Worm (Caenorhabditis elegans) whole organism, late embryonic: ENCODE measurements around the gene F01D5.5.

Source experiments
- C08G9.2 ChIP-seq: sonication (generic microtip); optimal IDR thresholded peaks from 2 replicates; lab custom pipeline; 2016; ENCODE audit warnings: mild to moderate bottlenecking, missing genetic modification characterization, moderate library complexity, missing compliant biosample characterization
- C38D4.7 ChIP-seq: fragments of 200-800 bp; sonication (Bioruptor generic); optimal IDR thresholded peaks from 2 replicates; lab custom pipeline; 2018; ENCODE audit warnings: mild to moderate bottlenecking, missing genetic modification characterization, moderate library complexity, missing compliant biosample characterization
- F13H6.1 ChIP-seq: sonication (generic microtip); optimal IDR thresholded peaks from 2 replicates; lab custom pipeline; 2016; ENCODE audit warnings: missing genetic modification characterization, missing compliant biosample characterization
- K09A11.1 ChIP-seq: sonication (generic microtip); optimal IDR thresholded peaks from 2 replicates; lab custom pipeline; 2017; ENCODE audit warnings: antibody characterized with exemption, mild to moderate bottlenecking, missing genetic modification characterization, missing compliant biosample characterization; ENCODE audit not compliant: insufficient read depth
- ceh-14 ChIP-seq: sonication (generic microtip); optimal IDR thresholded peaks from 2 replicates; lab custom pipeline; 2016; ENCODE audit warnings: missing genotype, missing genetic modification characterization, missing compliant biosample characterization
- ceh-18 ChIP-seq: sonication (generic microtip); optimal IDR thresholded peaks from 2 replicates; lab custom pipeline; 2016; ENCODE audit warnings: missing genetic modification characterization, missing compliant biosample characterization
- ceh-30 ChIP-seq: fragments of 150-350 bp; optimal IDR thresholded peaks from 2 replicates; lab custom pipeline; 2014; ENCODE audit warnings: missing biosample characterization, missing genetic modification characterization
- ceh-31 ChIP-seq: sonication (generic microtip); optimal IDR thresholded peaks from 2 replicates; lab custom pipeline; 2016; ENCODE audit warnings: missing genetic modification characterization, missing compliant biosample characterization
- ceh-34 ChIP-seq: sonication (generic microtip); optimal IDR thresholded peaks from 2 replicates; lab custom pipeline; 2016; ENCODE audit warnings: mild to moderate bottlenecking, missing genetic modification characterization, missing compliant biosample characterization
- ceh-48 ChIP-seq: sonication (generic microtip); optimal IDR thresholded peaks from 2 replicates; lab custom pipeline; 2016; ENCODE audit warnings: missing genetic modification characterization, inconsistent platforms, missing compliant biosample characterization
- dmd-4 ChIP-seq: sonication (generic microtip); optimal IDR thresholded peaks from 2 replicates; lab custom pipeline; 2016; ENCODE audit warnings: borderline replicate concordance, missing genetic modification characterization, missing compliant biosample characterization
- dve-1 ChIP-seq: sonication (generic microtip); optimal IDR thresholded peaks from 2 replicates; lab custom pipeline; 2017; ENCODE audit warnings: antibody characterized with exemption, mild to moderate bottlenecking, missing genetic modification characterization, missing compliant biosample characterization
- elt-2 ChIP-seq: sonication (generic microtip); optimal IDR thresholded peaks from 2 replicates; lab custom pipeline; 2016; ENCODE audit warnings: missing genetic modification reagents, missing genetic modification characterization, missing compliant biosample characterization
- ets-4 ChIP-seq: sonication (generic microtip); optimal IDR thresholded peaks from 2 replicates; lab custom pipeline; 2016; ENCODE audit warnings: missing genetic modification characterization, missing compliant biosample characterization
- eyg-1 ChIP-seq: sonication (generic microtip); optimal IDR thresholded peaks from 2 replicates; lab custom pipeline; 2016; ENCODE audit warnings: missing genotype, missing genetic modification characterization, missing compliant biosample characterization
- fkh-6 ChIP-seq: sonication (generic microtip); optimal IDR thresholded peaks from 2 replicates; lab custom pipeline; 2016; ENCODE audit warnings: missing genetic modification characterization, missing compliant biosample characterization
- hlh-15 ChIP-seq: sonication (generic microtip); optimal IDR thresholded peaks from 2 replicates; lab custom pipeline; 2016; ENCODE audit warnings: missing genetic modification characterization, missing compliant biosample characterization
- hlh-30 ChIP-seq: sonication (generic microtip); optimal IDR thresholded peaks from 2 replicates; lab custom pipeline; 2017; ENCODE audit warnings: antibody characterized with exemption, missing genetic modification characterization, missing compliant biosample characterization; ENCODE audit not compliant: insufficient read depth
- lim-6 ChIP-seq: sonication (generic microtip); optimal IDR thresholded peaks from 2 replicates; lab custom pipeline; 2016; ENCODE audit warnings: missing genetic modification characterization, missing compliant biosample characterization
- nfya-1 ChIP-seq: sonication (generic microtip); optimal IDR thresholded peaks from 2 replicates; lab custom pipeline; 2017; ENCODE audit warnings: missing genetic modification characterization, mild to moderate bottlenecking, missing compliant biosample characterization, antibody characterized with exemption, moderate library complexity
- nhr-232 ChIP-seq: sonication (generic microtip); optimal IDR thresholded peaks from 2 replicates; lab custom pipeline; 2016; ENCODE audit warnings: missing genetic modification characterization, missing compliant biosample characterization
- odd-2 ChIP-seq: sonication (generic microtip); optimal IDR thresholded peaks from 2 replicates; lab custom pipeline; 2017; ENCODE audit warnings: antibody characterized with exemption, mild to moderate bottlenecking, missing genetic modification characterization, missing compliant biosample characterization
- pat-9 ChIP-seq: fragments of 200-800 bp; sonication (Bioruptor generic); optimal IDR thresholded peaks from 2 replicates; lab custom pipeline; 2018; ENCODE audit warnings: mild to moderate bottlenecking, missing genetic modification characterization, moderate library complexity, missing compliant biosample characterization
- pha-4 ChIP-seq: fragments of 150-350 bp; optimal IDR thresholded peaks from 2 replicates; lab custom pipeline; 2018; ENCODE audit warnings: missing biosample characterization, missing genetic modification reagents, missing genetic modification characterization
- pqm-1 ChIP-seq: sonication (generic microtip); optimal IDR thresholded peaks from 2 replicates; lab custom pipeline; 2016; ENCODE audit warnings: missing genetic modification characterization, missing compliant biosample characterization
- pros-1 ChIP-seq: fragments of 150-350 bp; optimal IDR thresholded peaks from 2 replicates; lab custom pipeline; 2014; ENCODE audit warnings: missing biosample characterization, missing genetic modification reagents, missing genetic modification characterization
- rnt-1 ChIP-seq: sonication (generic microtip); optimal IDR thresholded peaks from 2 replicates; lab custom pipeline; 2016; ENCODE audit warnings: missing genetic modification characterization, missing compliant biosample characterization
- syd-9 ChIP-seq: sonication (generic microtip); optimal IDR thresholded peaks from 2 replicates; lab custom pipeline; 2016; ENCODE audit warnings: mild to moderate bottlenecking, missing genetic modification characterization, moderate library complexity, missing compliant biosample characterization
- tbx-2 ChIP-seq: sonication (generic microtip); optimal IDR thresholded peaks from 2 replicates; lab custom pipeline; 2016; ENCODE audit warnings: missing genetic modification characterization, missing compliant biosample characterization
- unc-42 ChIP-seq: sonication (generic microtip); optimal IDR thresholded peaks from 2 replicates; lab custom pipeline; 2016; ENCODE audit warnings: missing genotype, missing genetic modification characterization, missing compliant biosample characterization
- unc-55 ChIP-seq: sonication (generic microtip); optimal IDR thresholded peaks from 2 replicates; lab custom pipeline; 2017; ENCODE audit warnings: missing biosample characterization, missing genetic modification reagents, missing genetic modification characterization

Gene F01D5.5

DNA sequence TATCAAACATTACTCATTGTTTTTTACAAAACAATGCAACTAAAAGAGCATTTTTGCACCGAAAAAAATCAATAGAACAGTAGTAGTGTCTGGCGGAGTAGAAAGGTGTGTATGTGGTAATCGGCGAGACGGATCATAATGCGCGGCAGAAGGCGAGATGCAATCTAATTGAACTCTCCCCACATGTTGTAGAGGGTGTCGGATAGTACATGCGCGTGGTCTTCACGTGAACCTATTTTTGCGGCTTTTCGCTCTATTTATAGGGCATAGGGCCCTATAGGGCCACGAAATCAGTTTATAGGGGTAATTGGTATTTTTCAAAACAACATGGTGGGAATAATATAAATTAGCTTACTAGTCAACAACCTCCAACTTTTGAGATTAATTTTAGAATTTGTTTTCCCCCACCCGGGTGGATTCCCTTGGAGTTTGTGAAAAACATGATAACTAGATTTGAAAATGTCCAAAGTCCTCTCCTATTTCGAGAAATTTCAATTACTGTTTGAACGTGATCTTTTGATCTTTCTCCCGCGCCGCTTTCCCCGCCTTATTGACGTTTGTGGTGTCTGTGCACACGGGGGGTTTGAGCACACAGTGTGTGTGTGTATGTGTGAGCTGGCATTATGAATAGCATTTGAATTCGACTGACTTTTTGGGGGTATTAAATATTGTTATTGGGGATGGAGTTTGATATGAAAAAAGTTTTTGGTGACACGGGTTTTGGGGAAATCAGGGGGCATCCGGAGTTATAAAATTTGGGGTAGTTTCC, 40.9 kb upstream of the F01D5.5 start:
- no peak for TF ChIP-seq C38D4.7 (GFP tag; lab: Kevin White, UChicago)
- no peak for TF ChIP-seq odd-2
- TF ChIP-seq dve-1 (tag; lab: Kevin White, UChicago) = peak; percentile 6
- TF ChIP-seq unc-42 (tag; lab: Kevin White, UChicago) = no peak
- no peak for TF ChIP-seq nhr-232 (tag; lab: Kevin White, UChicago)
- TF ChIP-seq tbx-2 (tag; lab: Kevin White, UChicago) = peak; percentile 19

DNA sequence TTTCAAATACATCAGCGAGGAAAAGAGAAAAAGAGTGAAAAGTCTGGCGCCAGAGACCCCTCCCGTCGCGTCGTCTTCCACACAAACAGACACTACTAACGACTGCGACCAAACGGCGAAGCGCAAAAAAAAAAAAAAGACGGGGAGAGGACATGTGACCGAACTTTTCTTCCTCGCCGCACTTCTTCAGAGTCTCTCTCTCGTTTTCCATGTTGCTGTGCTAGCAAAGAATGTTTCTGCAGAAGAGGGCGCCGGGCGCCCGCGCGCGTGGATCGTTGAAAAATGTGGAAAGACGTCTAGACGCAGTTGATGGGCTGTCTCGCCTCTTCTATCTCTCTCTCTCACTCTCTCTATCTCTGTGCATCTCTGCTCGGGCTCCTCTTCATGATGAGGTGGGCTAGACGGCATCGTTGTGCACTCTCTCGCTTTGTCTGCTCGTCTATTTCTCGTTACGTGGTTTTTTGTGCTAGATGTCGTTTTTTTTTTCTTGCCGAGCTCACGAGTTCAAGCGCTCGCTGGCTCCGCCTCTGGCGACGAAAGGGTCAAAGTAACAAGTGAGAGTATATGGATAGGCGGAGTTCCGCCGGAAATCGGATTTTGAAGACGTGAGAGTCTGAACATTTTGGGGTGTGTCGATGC, 38.2 kb upstream of the F01D5.5 start:
- no peak for TF ChIP-seq K09A11.1
- TF ChIP-seq eyg-1 = no peak
- TF ChIP-seq pros-1 = peak; percentile 53
- TF ChIP-seq unc-55 (GFP tag; lab: Kevin White, UChicago) = peak; percentile 76
- peak; percentile 92 for TF ChIP-seq pqm-1
- TF ChIP-seq ets-4 (tag; lab: Kevin White, UChicago) = peak; percentile 12
- TF ChIP-seq ceh-18 (tag; lab: Kevin White, UChicago) = peak; percentile 97
- peak; percentile 83 for TF ChIP-seq ceh-31 (tag; lab: Kevin White, UChicago)
- TF ChIP-seq syd-9 = peak; percentile 15
- TF ChIP-seq hlh-15 = no peak
- TF ChIP-seq F13H6.1 (tag; lab: Kevin White, UChicago) = peak; percentile 76
- TF ChIP-seq fkh-6 (tag; lab: Kevin White, UChicago) = no peak
- TF ChIP-seq rnt-1 (tag; lab: Kevin White, UChicago) = peak; percentile 67
- TF ChIP-seq lim-6 (tag; lab: Kevin White, UChicago) = peak; percentile 20
- TF ChIP-seq ceh-34 (tag; lab: Kevin White, UChicago) = peak; percentile 46
- TF ChIP-seq nfya-1 = peak; percentile 62
- TF ChIP-seq hlh-30 = peak; percentile 48
- peak; percentile 78 for TF ChIP-seq unc-42 (tag; lab: Kevin White, UChicago)
- peak; percentile 0 for TF ChIP-seq elt-2
- peak; percentile 53 for TF ChIP-seq tbx-2 (tag; lab: Kevin White, UChicago)
- TF ChIP-seq ceh-14 (tag; lab: Kevin White, UChicago) = peak; percentile 36
- peak; percentile 7 for TF ChIP-seq pat-9 (tag; lab: Kevin White, UChicago)
- TF ChIP-seq ceh-48 (tag; lab: Kevin White, UChicago) = no peak
- peak; percentile 14 for TF ChIP-seq C08G9.2
- TF ChIP-seq, all 69 proteins: peak for 19

DNA sequence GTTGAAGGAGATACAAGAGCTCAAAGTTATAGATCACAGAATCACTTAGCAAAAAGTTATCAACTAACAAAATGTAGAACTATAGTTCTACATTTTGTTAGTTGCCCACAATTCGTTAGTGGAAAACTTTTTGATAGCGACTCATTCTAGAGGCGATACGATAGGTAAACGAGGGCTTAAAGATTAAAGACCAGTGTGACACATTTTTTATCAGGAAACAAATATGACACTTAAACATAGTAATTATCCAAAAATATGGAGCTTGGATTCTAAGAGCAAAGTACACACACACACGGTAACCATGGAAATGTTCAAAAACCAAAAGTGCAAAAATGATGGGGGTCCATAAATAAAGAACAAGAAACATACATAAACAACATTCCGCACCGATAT, 37.7 kb upstream of the F01D5.5 start:
- TF ChIP-seq elt-2 (no peak), syd-9 (no peak), pha-4 (tag; lab: Kevin White, UChicago) (no peak), pqm-1 (no peak), C08G9.2 (no peak), ceh-30 (no peak)

DNA sequence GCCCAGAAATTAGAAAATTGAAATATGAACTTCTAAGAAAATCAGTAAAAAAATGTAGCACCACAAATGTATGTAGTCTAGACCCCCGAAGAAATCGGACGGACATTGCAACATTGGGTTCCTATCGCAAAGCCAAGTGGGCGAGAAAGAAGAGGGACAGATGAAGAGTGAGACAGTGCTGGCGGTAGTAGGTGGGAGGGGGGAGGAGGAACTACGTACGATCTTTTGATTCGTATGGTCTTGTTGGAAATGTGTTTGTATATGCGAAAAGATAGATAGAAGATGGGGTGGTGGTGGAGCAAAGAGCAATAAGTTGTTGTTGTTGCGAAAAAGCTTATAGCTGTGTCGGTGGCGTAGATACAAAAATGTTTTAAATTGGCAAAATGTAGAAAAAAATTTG, 36.2 kb upstream of the F01D5.5 start:
- TF ChIP-seq unc-55 (GFP tag; lab: Kevin White, UChicago) (peak; percentile 3), fkh-6 (tag; lab: Kevin White, UChicago) (no peak), elt-2 (peak; percentile 10)

DNA sequence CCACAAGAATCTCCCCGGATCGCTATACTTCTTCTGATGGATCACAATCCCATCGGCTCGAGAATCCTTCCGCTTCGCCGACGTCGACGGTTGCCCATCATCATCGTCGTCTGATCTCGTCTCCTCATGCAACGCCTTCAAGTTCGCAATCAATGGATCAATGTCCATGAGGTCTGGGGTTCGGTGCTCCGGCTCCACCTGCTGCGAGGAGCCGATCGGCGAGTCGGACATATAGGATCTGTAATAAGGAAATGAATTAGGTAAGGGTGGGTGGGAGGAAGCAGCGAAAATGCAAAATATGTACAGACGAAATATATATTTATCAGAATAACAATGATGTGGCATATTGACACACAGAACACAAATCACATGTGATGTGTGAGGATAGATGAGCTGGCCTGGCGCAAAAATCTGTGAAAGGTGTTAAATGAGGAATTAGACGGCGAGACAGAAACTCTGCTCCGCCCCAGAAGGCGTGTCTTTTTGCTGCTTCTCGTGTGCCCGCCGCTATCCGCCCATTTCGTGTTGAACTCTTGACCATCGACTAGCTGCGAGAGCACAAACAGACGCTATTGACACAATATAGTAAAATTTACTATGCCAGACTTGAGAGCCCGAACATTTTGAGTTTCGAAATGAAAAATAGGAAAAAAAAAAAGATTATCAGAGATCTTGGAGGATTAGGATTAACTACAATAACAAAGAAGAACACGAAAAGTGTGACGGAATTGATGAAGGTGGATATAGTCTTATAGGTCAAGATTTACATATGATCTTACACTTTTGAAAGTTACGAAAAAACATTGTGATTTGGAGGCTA, 35.6 kb upstream of the F01D5.5 start:
- TF ChIP-seq pros-1 (no peak), dve-1 (tag; lab: Kevin White, UChicago) (peak; percentile 7), dmd-4 (tag; lab: Kevin White, UChicago) (no peak), nfya-1 (no peak), rnt-1 (tag; lab: Kevin White, UChicago) (no peak), odd-2 (no peak)
